Worm (Caenorhabditis elegans): ENCODE data around the gene clc-17.

clc-17 gene

ce11 chrX:11093985-11094593 is 13.1 kb upstream of the clc-17 start (continued):
- TF ChIP-seq akir-1 (GFP tag; optimal IDR thresholded peaks at IDR 0.05) (peak; percentile 95), nhr-27 (tag; optimal IDR thresholded peaks at IDR 0.05) (peak; percentile 90), Y53G8AR.9 (GFP tag; conservative IDR thresholded peaks at IDR 0.05) (peak; percentile 100), K12H6.12 (tag; optimal IDR thresholded peaks at IDR 0.05) (peak; percentile 99), ekl-4 (GFP tag; IDR thresholded peaks at IDR 0.05) (peak; percentile 95), F55B11.4 (tag; optimal IDR thresholded peaks at IDR 0.05; ENCODE audit: borderline replicate concordance, insufficient read depth) (no peak), ztf-3 (GFP tag; optimal IDR thresholded peaks at IDR 0.05) (peak; percentile 98), T07F8.4 (tag; optimal IDR thresholded peaks at IDR 0.05) (peak; percentile 94), repo-1 (tag; optimal IDR thresholded peaks at IDR 0.05) (peak; percentile 100), efl-1 (GFP tag; optimal IDR thresholded peaks at IDR 0.05) (no peak), B0261.1 (tag; optimal IDR thresholded peaks at IDR 0.05) (peak; percentile 68), F22D6.2 (tag; optimal IDR thresholded peaks at IDR 0.05) (peak; percentile 97), ztf-22 (GFP tag; optimal IDR thresholded peaks at IDR 0.05) (peak; percentile 97), die-1 (tag; optimal IDR thresholded peaks at IDR 0.05) (peak; percentile 74), nfyb-1 (GFP tag; IDR thresholded peaks at IDR 0.05) (peak; percentile 99), lin-40 (tag; optimal IDR thresholded peaks at IDR 0.05) (peak; percentile 100), attf-6 (GFP tag; IDR thresholded peaks at IDR 0.05) (0 out of 2 replicates have a peak, but pooled peaks have one; percentile 13), hmg-1.2 (GFP tag; IDR thresholded peaks at IDR 0.05) (peak; percentile 92), ztf-18 (tag; optimal IDR thresholded peaks at IDR 0.05) (peak; percentile 80), let-526 (GFP tag; IDR thresholded peaks at IDR 0.05) (peak; percentile 93), bed-2 (GFP tag; IDR thresholded peaks at IDR 0.05) (peak; percentile 88), Y79H2A.3 (GFP tag; conservative IDR thresholded peaks at IDR 0.05) (no peak), tlf-1 (GFP tag; optimal IDR thresholded peaks at IDR 0.05) (peak; percentile 99), lin-35 (GFP tag; optimal IDR thresholded peaks at IDR 0.05) (peak in 2 of 3 experiments; percentile 95 to 99), pha-4 (tag; optimal IDR thresholded peaks at IDR 0.05) (peak; percentile 98), Y67H2A.10 (GFP tag; conservative IDR thresholded peaks at IDR 0.05) (0 out of 2 replicates have a peak, but pooled peaks have one; percentile 20), Y56A3A.18 (GFP tag; IDR thresholded peaks at IDR 0.05) (peak; percentile 100), madf-6 (GFP tag; IDR thresholded peaks at IDR 0.05) (no peak), B0336.3 (GFP tag; IDR thresholded peaks at IDR 0.05) (peak; percentile 100), dpl-1 (GFP tag; optimal IDR thresholded peaks at IDR 0.05) (no peak), zim-3 (tag; optimal IDR thresholded peaks at IDR 0.05) (peak; percentile 95), lin-54 (GFP tag; optimal IDR thresholded peaks at IDR 0.05) (peak; percentile 94), mes-4 (tag; optimal IDR thresholded peaks at IDR 0.05) (no peak), gei-17 (GFP tag; optimal IDR thresholded peaks at IDR 0.05) (peak; percentile 99), dox-1 (GFP tag; IDR thresholded peaks at IDR 0.05) (peak; percentile 99), sptf-2 (GFP tag; optimal IDR thresholded peaks at IDR 0.05) (peak; percentile 81), D2030.7 (GFP tag; IDR thresholded peaks at IDR 0.05) (no peak), xnd-1 (tag; optimal IDR thresholded peaks at IDR 0.05) (no peak), let-607 (tag; optimal IDR thresholded peaks at IDR 0.05) (peak; percentile 61 to 96), F49E8.2 (tag; optimal IDR thresholded peaks at IDR 0.05; ENCODE audit: insufficient read depth) (no peak), nfya-2 (GFP tag; IDR thresholded peaks at IDR 0.05) (no peak), F57C9.4 (tag; optimal IDR thresholded peaks at IDR 0.05) (peak; percentile 89), cebp-1 (GFP tag; IDR thresholded peaks at IDR 0.05) (peak; percentile 80), cebp-1 (tag; optimal IDR thresholded peaks at IDR 0.05) (peak; percentile 98), rec-8 (tag; optimal IDR thresholded peaks at IDR 0.05) (peak; percentile 57 to 74), mel-28 (tag; optimal IDR thresholded peaks at IDR 0.05; ENCODE audit: borderline replicate concordance) (peak; percentile 51), nfya-1 (tag; optimal IDR thresholded peaks at IDR 0.05; ENCODE audit: borderline replicate concordance, insufficient read depth) (no peak)
